Worm (Caenorhabditis elegans) whole organism, L1 larva: ENCODE data around the gene tag-151.

ENCODE experiments used
- ceh-63 ChIP-seq: fragments of 200-800 bp; sonication (Bioruptor generic); optimal IDR thresholded peaks from 2 replicates; lab custom pipeline; 2018; ENCODE audit warnings: mild to moderate bottlenecking, missing genetic modification characterization, missing compliant biosample characterization
- ceh-82 ChIP-seq, 3 experiments: fragments of 150-350 bp in 1 of 3; sonication (generic microtip) in 2 of 3; optimal IDR thresholded peaks; 2 replicates each; lab custom pipeline; 2014 to 2017; ENCODE audit warnings: missing biosample characterization in 3 of 3, missing genetic modification characterization in 3 of 3
- ces-1 ChIP-seq: fragments of 150-350 bp; optimal IDR thresholded peaks from 2 replicates; lab custom pipeline; 2014; ENCODE audit warnings: missing biosample characterization, missing genetic modification reagents, missing genetic modification characterization
- elt-3 ChIP-seq, 6 experiments: fragments of 150-350 bp in 1 of 6; sonication (generic microtip); optimal IDR thresholded peaks; 2 replicates each; lab custom pipeline; 2017 to 2018; ENCODE audit warnings: missing biosample characterization in 6 of 6, missing genetic modification characterization in 6 of 6, inconsistent platforms in 1 of 6
- fos-1 ChIP-seq: fragments of 150-350 bp; optimal IDR thresholded peaks from 2 replicates; lab custom pipeline; 2014; ENCODE audit warnings: missing biosample characterization, missing genetic modification characterization
- jun-1 ChIP-seq: fragments of 150-350 bp; optimal IDR thresholded peaks from 2 replicates; lab custom pipeline; 2014; ENCODE audit warnings: missing biosample characterization, missing genetic modification reagents, missing genetic modification characterization
- lin-13 ChIP-seq: fragments of 150-350 bp; optimal IDR thresholded peaks from 2 replicates; lab custom pipeline; 2014; ENCODE audit warnings: missing biosample characterization, missing genetic modification reagents, missing genetic modification characterization
- rnt-1 ChIP-seq: sonication (generic microtip); optimal IDR thresholded peaks from 2 replicates; lab custom pipeline; 2016; ENCODE audit warnings: mild to moderate bottlenecking, missing genetic modification characterization, moderate library complexity, missing compliant biosample characterization
- snpc-4 ChIP-seq: fragments of 150-350 bp; optimal IDR thresholded peaks from 2 replicates; lab custom pipeline; 2014; ENCODE audit warnings: missing biosample characterization, missing genetic modification characterization
- unc-62 ChIP-seq: fragments of 150-350 bp; optimal IDR thresholded peaks from 2 replicates; lab custom pipeline; 2014; ENCODE audit warnings: missing biosample characterization, missing genetic modification reagents, missing genetic modification characterization
- ztf-11 ChIP-seq, 2 experiments: sonication (generic microtip); optimal IDR thresholded peaks; 2 replicates each; lab custom pipeline; 2016 to 2017; ENCODE audit warnings: missing genetic modification characterization in 2 of 2, missing biosample characterization in 1 of 2, missing compliant biosample characterization in 1 of 2
- ztf-4 ChIP-seq: fragments of 150-350 bp; optimal IDR thresholded peaks from 2 replicates; lab custom pipeline; 2014; ENCODE audit warnings: missing biosample characterization, missing genetic modification characterization

DNA sequence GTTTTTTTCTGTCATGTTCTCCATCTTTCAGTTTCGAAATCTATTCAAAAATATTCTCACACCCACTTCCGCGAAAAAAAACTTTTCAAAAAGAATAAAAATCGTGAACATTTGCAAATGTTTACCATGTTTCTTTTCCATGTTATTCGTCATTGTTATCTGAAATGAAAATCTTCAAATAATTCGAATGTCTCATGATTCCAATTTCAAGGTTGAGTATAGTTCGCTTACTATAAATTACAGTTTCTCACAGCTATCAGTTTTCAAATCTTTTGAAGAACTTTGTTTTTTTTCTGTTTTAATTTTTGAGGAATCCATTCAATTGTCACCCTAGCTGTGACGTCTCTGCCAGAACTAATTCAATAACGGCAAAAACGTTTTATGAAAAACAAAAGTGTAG is 49.8 kb downstream of the tag-151 start:
- TF ChIP-seq ztf-4 (no peak), lin-13 (no peak), ceh-82 (tag; optimal IDR thresholded peaks at IDR 0.05; lab: Kevin White, UChicago) (no peak), jun-1 (tag; lab: Kevin White, UChicago) (no peak), ztf-11 (tag; optimal IDR thresholded peaks at IDR 0.05; lab: Kevin White, UChicago) (no peak), snpc-4 (tag; lab: Kevin White, UChicago) (no peak), ceh-63 (GFP tag; lab: Kevin White, UChicago) (no peak), rnt-1 (tag; lab: Kevin White, UChicago) (no peak), ces-1 (GFP tag; lab: Kevin White, UChicago) (no peak), elt-3 (tag; optimal IDR thresholded peaks at IDR 0.05; lab: Kevin White, UChicago) (no peak), fos-1 (no peak), unc-62 (no peak)
